Worm (Caenorhabditis elegans): Measurements from ENCODE around the gene mam-7.

mam-7 gene

DNA sequence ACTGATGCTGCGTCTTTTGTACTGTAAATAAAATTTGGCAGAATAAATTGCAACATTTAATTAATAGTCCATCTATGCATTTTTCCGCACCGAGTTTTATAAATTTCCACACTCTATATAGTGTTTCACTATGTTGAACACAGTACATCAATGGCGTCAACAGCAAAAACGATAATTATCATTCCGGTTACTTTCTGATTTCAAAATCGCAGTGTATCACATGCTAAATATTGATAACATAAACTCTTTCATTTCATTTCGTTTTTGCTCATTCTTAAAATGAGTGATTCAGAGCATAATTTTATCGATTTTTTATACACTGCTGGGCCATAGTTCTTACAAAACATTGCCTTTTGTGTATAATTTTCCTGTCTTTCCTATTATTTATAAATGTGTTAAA is 29.4 kb downstream of the mam-7 start:
- TF ChIP-seq ztf-25 (GFP tag; IDR thresholded peaks at IDR 0.05): no peak
- TF ChIP-seq cebp-1 (GFP tag; IDR thresholded peaks at IDR 0.05): no peak
- peak; percentile 50 for TF ChIP-seq cebp-1 (tag; optimal IDR thresholded peaks at IDR 0.05)
- TF ChIP-seq K11D2.4 (GFP tag; IDR thresholded peaks at IDR 0.05): no peak
- TF ChIP-seq nhr-80 (tag; optimal IDR thresholded peaks at IDR 0.05): peak; percentile 57

DNA sequence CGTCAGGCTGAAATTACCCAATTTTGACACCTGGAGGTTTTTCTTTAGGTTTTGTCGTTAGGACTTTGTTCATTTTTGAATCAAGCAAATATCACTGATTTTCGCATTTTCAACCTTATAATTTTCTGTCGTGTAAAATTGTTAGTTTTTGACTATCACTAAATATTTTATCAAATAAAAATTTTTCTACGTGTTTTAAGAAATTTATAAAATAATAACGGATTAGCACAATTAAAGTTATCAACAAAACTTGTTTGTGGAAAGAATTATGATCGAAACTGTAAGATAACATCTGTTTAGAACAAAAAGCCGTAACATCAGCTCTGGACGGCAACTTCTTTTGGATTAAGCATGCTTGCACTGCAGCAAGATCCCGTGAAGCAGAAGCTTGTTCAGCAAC is 29.9 kb downstream of the mam-7 start, which contains the start of gene cbp-2:
Gene cbp-2, plus strand, starts transcription at position 301 of the 400 bp plus-strand sequence.
- no peak for TF ChIP-seq nhr-179 (tag; optimal IDR thresholded peaks at IDR 0.05)
- TF ChIP-seq ztf-18 (tag; optimal IDR thresholded peaks at IDR 0.05): no peak
- no peak for TF ChIP-seq lin-35 (GFP tag; optimal IDR thresholded peaks at IDR 0.05)
- no peak for TF ChIP-seq sptf-2 (GFP tag; optimal IDR thresholded peaks at IDR 0.05)
- no peak for TF ChIP-seq madf-3 (GFP tag; IDR thresholded peaks at IDR 0.05)
- no peak for TF ChIP-seq let-607 (tag; optimal IDR thresholded peaks at IDR 0.05)

DNA sequence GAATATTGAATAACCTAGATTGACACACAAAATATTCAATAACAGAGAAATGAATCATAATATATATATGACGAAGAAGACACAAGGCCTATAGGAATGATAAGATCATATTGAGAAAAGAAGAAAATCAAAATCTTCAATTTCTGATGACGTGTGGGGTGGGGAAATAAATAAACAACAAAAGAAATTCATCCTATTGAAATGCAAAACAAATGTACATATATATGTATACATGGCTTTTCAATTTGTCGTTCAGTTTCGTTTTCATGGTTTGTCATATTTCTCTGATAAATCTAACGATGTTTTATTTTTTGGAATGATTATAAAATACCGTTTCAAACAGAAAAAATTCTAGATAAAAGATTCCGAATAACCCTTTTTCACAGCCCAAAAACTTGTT is 33.7 kb downstream of the mam-7 start, which contains the start of gene ttr-3:
Gene ttr-3, minus strand, starts transcription at position 101 of the 400 bp plus-strand sequence.
- no peak for TF ChIP-seq somi-1 (GFP tag; optimal IDR thresholded peaks at IDR 0.05)
- TF ChIP-seq F57A8.1 (GFP tag; optimal IDR thresholded peaks at IDR 0.05): no peak
- no peak for TF ChIP-seq ekl-4 (GFP tag; IDR thresholded peaks at IDR 0.05)
- TF ChIP-seq nhr-90 (tag; optimal IDR thresholded peaks at IDR 0.05): no peak
- TF ChIP-seq hlh-12 (tag; optimal IDR thresholded peaks at IDR 0.05): no peak
- TF ChIP-seq zfh-2 (GFP tag; conservative IDR thresholded peaks at IDR 0.05): no peak
- TF ChIP-seq nhr-120 (GFP tag; IDR thresholded peaks at IDR 0.05): no peak
- no peak for TF ChIP-seq egrh-3 (GFP tag; IDR thresholded peaks at IDR 0.05)
- TF ChIP-seq rec-8 (tag; optimal IDR thresholded peaks at IDR 0.05): no peak
- no peak for TF ChIP-seq bed-1 (GFP tag; IDR thresholded peaks at IDR 0.05)

- TF ChIP-seq hrde-1 (tag; optimal IDR thresholded peaks at IDR 0.05; ENCODE audit: borderline replicate concordance) (no peak), F55B11.4 (tag; optimal IDR thresholded peaks at IDR 0.05; ENCODE audit: borderline replicate concordance, insufficient read depth) (no peak), attf-5 (GFP tag; optimal IDR thresholded peaks at IDR 0.05) (no peak)
Observed at ce11 chrIII:9927378-9927777, 34.4 kb downstream of the mam-7 start, which contains the start of gene ttr-2. ttr-2 (plus strand) TSS chrIII:9927769.

DNA sequence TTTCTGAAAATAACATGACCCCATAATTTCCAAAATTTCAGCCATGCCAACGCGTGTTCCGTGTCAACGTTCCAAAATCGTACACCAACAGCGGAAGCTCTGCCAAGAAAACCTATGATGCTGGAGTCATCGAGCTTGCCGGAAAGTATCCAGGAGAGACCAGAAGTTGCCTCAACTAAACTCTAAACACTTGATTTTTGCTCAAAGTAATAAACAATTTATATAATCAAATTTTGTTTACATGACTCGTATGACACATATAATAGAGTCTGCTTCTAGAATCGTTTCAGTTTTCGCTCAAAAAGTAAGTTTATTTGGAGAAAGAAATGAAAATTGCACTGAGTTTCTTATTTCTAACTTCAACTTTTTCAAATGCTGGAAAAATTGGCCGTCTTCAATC is 35.8 kb downstream of the mam-7 start, which contains the start of gene ttr-1:
Gene ttr-1, plus strand, starts transcription at position 301 of the 400 bp plus-strand sequence.
- TF ChIP-seq ceh-91 (GFP tag; IDR thresholded peaks at IDR 0.05) (no peak), ama-1 (optimal IDR thresholded peaks at IDR 0.05) (peak; percentile 48), ama-1 (GFP tag; optimal IDR thresholded peaks at IDR 0.05) (no peak)

DNA sequence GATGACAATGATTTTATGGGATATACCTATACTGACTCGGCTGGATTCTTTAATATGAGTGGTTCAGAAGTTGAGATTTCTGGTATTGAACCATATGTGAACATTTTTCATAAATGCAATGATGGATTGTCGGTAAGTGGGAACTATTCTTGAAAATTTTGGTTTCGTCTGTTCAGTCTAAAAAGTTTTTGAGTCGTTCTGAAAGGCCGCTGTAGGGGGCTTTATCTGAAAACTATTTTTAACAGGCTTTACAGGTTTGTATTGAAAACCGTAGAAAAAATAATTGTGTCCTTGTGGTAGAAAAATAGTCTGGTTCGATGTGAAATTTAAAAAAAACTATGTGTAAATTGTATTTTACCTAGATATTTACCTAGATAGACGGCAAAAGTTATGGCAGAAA is 36.6 kb downstream of the mam-7 start:
- TF ChIP-seq unc-62 (GFP tag; optimal IDR thresholded peaks at IDR 0.05) (no peak), athp-1 (tag; optimal IDR thresholded peaks at IDR 0.05) (no peak), lsl-1 (GFP tag; optimal IDR thresholded peaks at IDR 0.05) (no peak), nfya-2 (GFP tag; IDR thresholded peaks at IDR 0.05) (no peak), C06A6.2 (GFP tag; conservative IDR thresholded peaks at IDR 0.05) (no peak), ztf-3 (GFP tag; optimal IDR thresholded peaks at IDR 0.05) (no peak), snpc-1.1 (tag; optimal IDR thresholded peaks at IDR 0.05; ENCODE audit: insufficient read depth) (no peak), egrh-3 (GFP tag; IDR thresholded peaks at IDR 0.05) (no peak), C17E4.6 (GFP tag; IDR thresholded peaks at IDR 0.05) (no peak), ZK185.1 (tag; optimal IDR thresholded peaks at IDR 0.05; ENCODE audit: poor library complexity, severe bottlenecking) (no peak), aptf-3 (GFP tag; IDR thresholded peaks at IDR 0.05) (no peak), efl-1 (GFP tag; optimal IDR thresholded peaks at IDR 0.05) (no peak), ceh-40 (GFP tag; IDR thresholded peaks at IDR 0.05) (no peak), ztf-6 (GFP tag; IDR thresholded peaks at IDR 0.05) (no peak), zim-3 (tag; optimal IDR thresholded peaks at IDR 0.05) (no peak), atf-7 (tag; optimal IDR thresholded peaks at IDR 0.05) (no peak)
